Worm (Caenorhabditis elegans): ENCODE data around the gene unc-85.

- TF ChIP-seq unc-39 (tag; optimal IDR thresholded peaks at IDR 0.05), result no peak
- no peak for TF ChIP-seq dmd-9 (GFP tag; IDR thresholded peaks at IDR 0.05)
- peak; percentile 23 for TF ChIP-seq hlh-30 (tag; optimal IDR thresholded peaks at IDR 0.05; ENCODE audit: insufficient read depth)
- no peak for TF ChIP-seq fkh-10 (GFP tag; optimal IDR thresholded peaks at IDR 0.05)
- TF ChIP-seq ztf-11 (tag; optimal IDR thresholded peaks at IDR 0.05), result no peak
- TF ChIP-seq aha-1 (tag), result no peak
- TF ChIP-seq mep-1 (tag; optimal IDR thresholded peaks at IDR 0.05), result no peak
Measured at ce11 chrII:4676241-4676640, 25.6 kb upstream of the unc-85 start.

All from whole organism, L4 larva.